Fruit fly (Drosophila melanogaster): ENCODE data around the gene cact.

Gene cact

dm6 chr2L:16307026-16307703, 18.8 kb downstream of the cact start, which contains the start of the genes CG5861 and Syx5 (continued):
- peak; percentile 29 for TF ChIP-seq CG18764 (GFP tag; optimal IDR thresholded peaks at IDR 0.05)
- TF ChIP-seq Sry-δ (GFP tag; optimal IDR thresholded peaks at IDR 0.05): peak; percentile 58
- peak; percentile 65 for TF ChIP-seq Meics (GFP tag; optimal IDR thresholded peaks at IDR 0.05)
- TF ChIP-seq Oaz (GFP tag; IDR thresholded peaks at IDR 0.05): no peak
- TF ChIP-seq Doc3 (GFP tag; IDR thresholded peaks at IDR 0.05; ENCODE audit: partially characterized antibody): peak; percentile 97
- TF ChIP-seq Bdp1 (GFP tag; optimal IDR thresholded peaks at IDR 0.05): no peak
- TF ChIP-seq Eip74EF (GFP tag; optimal IDR thresholded peaks at IDR 0.05): peak in 1 of 2 experiments; percentile 0
- TF ChIP-seq CG42726 (GFP tag; IDR thresholded peaks at IDR 0.05; ENCODE audit: partially characterized antibody): peak; percentile 69; the same call in 1 of the 2 replicates
- TF ChIP-seq Dp (GFP tag; optimal IDR thresholded peaks at IDR 0.05): peak; percentile 35
- peak; percentile 52 for TF ChIP-seq CG15514 (GFP tag; optimal IDR thresholded peaks at IDR 0.05)
- no peak for TF ChIP-seq pan (optimal IDR thresholded peaks at IDR 0.05)
- peak in 1 of 2 experiments; percentile 50 for TF ChIP-seq pan (GFP tag; optimal IDR thresholded peaks at IDR 0.05 in 1 of 2, IDR thresholded peaks at IDR 0.05 in 1 of 2)
- no peak for TF ChIP-seq klu (GFP tag; IDR thresholded peaks at IDR 0.05)
- peak; percentile 26 for TF ChIP-seq fd96Cb (tag; optimal IDR thresholded peaks at IDR 0.05)
- peak; percentile 85 for TF ChIP-seq Sry-β (GFP tag; optimal IDR thresholded peaks at IDR 0.05)

dm6 chr2L:16302773-16303279, 23.2 kb downstream of the cact start, which contains the start of gene GMF:
Gene GMF, minus strand, starts transcription at chr2L:16302954.
- TF ChIP-seq chn (GFP tag; optimal IDR thresholded peaks at IDR 0.05) (no peak), Atf-2 (GFP tag; optimal IDR thresholded peaks at IDR 0.05) (no peak), Kr (GFP tag; optimal IDR thresholded peaks at IDR 0.05) (no peak), ERR (GFP tag; optimal IDR thresholded peaks at IDR 0.05) (no peak), ind (GFP tag; optimal IDR thresholded peaks at IDR 0.05) (peak; percentile 8), wor (GFP tag; IDR thresholded peaks at IDR 0.05) (no peak), ro (GFP tag; IDR thresholded peaks at IDR 0.05) (no peak), tin (GFP tag; optimal IDR thresholded peaks at IDR 0.05) (peak; percentile 37), lab (GFP tag; optimal IDR thresholded peaks at IDR 0.05) (peak; percentile 52), D (optimal IDR thresholded peaks at IDR 0.05) (no peak), D (GFP tag; optimal IDR thresholded peaks at IDR 0.05) (no peak), slbo (GFP tag; IDR thresholded peaks at IDR 0.05) (peak; percentile 45; the same call in 1 of the 2 replicates), Atf3 (GFP tag; optimal IDR thresholded peaks at IDR 0.05) (no peak), CG15514 (GFP tag; optimal IDR thresholded peaks at IDR 0.05) (peak; percentile 47), MBD-R2 (GFP tag; IDR thresholded peaks at IDR 0.05) (peak; percentile 65), CG18619 (GFP tag; optimal IDR thresholded peaks at IDR 0.05) (peak; percentile 8), Dip2 (GFP tag; IDR thresholded peaks at IDR 0.05) (no peak), org-1 (GFP tag; optimal IDR thresholded peaks at IDR 0.05) (no peak), CG7357 (GFP tag; IDR thresholded peaks at IDR 0.05) (no peak), Xrp1 (GFP tag; IDR thresholded peaks at IDR 0.05) (peak; percentile 55), Nf-YC (tag; optimal IDR thresholded peaks at IDR 0.05) (peak; percentile 45), Hmr (GFP tag; optimal IDR thresholded peaks at IDR 0.05) (no peak), CG4328 (GFP tag; optimal IDR thresholded peaks at IDR 0.05) (no peak), gro (GFP tag; optimal IDR thresholded peaks at IDR 0.05) (no peak), CG2712 (tag; optimal IDR thresholded peaks at IDR 0.05) (peak; percentile 68), CG10462 (GFP tag; optimal IDR thresholded peaks at IDR 0.05) (no peak), ewg (GFP tag; optimal IDR thresholded peaks at IDR 0.05) (no peak), Sox100B (GFP tag; optimal IDR thresholded peaks at IDR 0.05) (peak; percentile 31), CG3163 (GFP tag; optimal IDR thresholded peaks at IDR 0.05) (no peak), CG17912 (GFP tag; optimal IDR thresholded peaks at IDR 0.05) (no peak), bsh (GFP tag; optimal IDR thresholded peaks at IDR 0.05) (peak in 1 of 2 experiments; percentile 40), nerfin-1 (tag; optimal IDR thresholded peaks at IDR 0.05) (peak; percentile 27), lola (GFP tag; optimal IDR thresholded peaks at IDR 0.05) (peak in 1 of 3 experiments; percentile 62), vvl (GFP tag; IDR thresholded peaks at IDR 0.05) (peak; percentile 49; the same call in 1 of the 2 replicates)

Data from whole organism, embryonic.